Fruit fly (Drosophila melanogaster) whole organism, embryonic: ENCODE data around the gene Wdfy2.

ENCODE experiments used
- CG10321 ChIP-seq: fragments of 200-800 bp; sonication (Bioruptor generic); IDR thresholded peaks from 2 replicates; pipeline ENCODE4 v1.3.6; 2022; ENCODE audit warnings: missing biosample characterization, missing genetic modification characterization
- CG10431 ChIP-seq: fragments of 200-800 bp; sonication (Bioruptor generic); optimal IDR thresholded peaks from 3 replicates; lab custom pipeline; 2018; ENCODE audit warnings: missing biosample characterization, mild to moderate bottlenecking, missing genetic modification characterization
- CG10654 ChIP-seq: fragments of 200-800 bp; sonication (Bioruptor generic); optimal IDR thresholded peaks from 2 replicates; lab custom pipeline; 2016; ENCODE audit warnings: missing biosample characterization, missing genetic modification characterization
- CG11696 ChIP-seq: fragments of 200-800 bp; sonication (Bioruptor generic); IDR thresholded peaks from 2 replicates; pipeline ENCODE4 v1.3.6; 2022; ENCODE audit warnings: missing biosample characterization, missing genetic modification characterization
- CG13287 ChIP-seq: fragments of 200-800 bp; sonication (Bioruptor generic); IDR thresholded peaks from 2 replicates; pipeline ENCODE4 v1.3.6; 2022; ENCODE audit warnings: missing biosample characterization, missing genetic modification characterization; ENCODE audit not compliant: partially characterized antibody
- CG13424 ChIP-seq: fragments of 200-800 bp; sonication (Bioruptor generic); optimal IDR thresholded peaks from 2 replicates; lab custom pipeline; 2019; ENCODE audit warnings: missing biosample characterization, mild to moderate bottlenecking, missing genetic modification characterization, moderate library complexity
- CG13894 ChIP-seq: fragments of 200-800 bp; sonication (Bioruptor generic); optimal IDR thresholded peaks from 3 replicates; lab custom pipeline; 2018; ENCODE audit warnings: missing biosample characterization, mild to moderate bottlenecking, missing genetic modification characterization, moderate library complexity
- CG14014 ChIP-seq: fragments of 200-800 bp; sonication (Bioruptor generic); IDR thresholded peaks from 2 replicates; pipeline ENCODE4 v1.3.6; 2022; ENCODE audit warnings: missing biosample characterization, missing genetic modification characterization
- CG14860 ChIP-seq: fragments of 200-800 bp; sonication (Bioruptor generic); IDR thresholded peaks from 3 replicates; pipeline ENCODE4 v1.3.6; 2022; ENCODE audit warnings: missing biosample characterization, missing genetic modification characterization; ENCODE audit not compliant: partially characterized antibody
- CG1603 ChIP-seq: fragments of 200-800 bp; sonication (Bioruptor generic); optimal IDR thresholded peaks from 2 replicates; lab custom pipeline; 2019; ENCODE audit warnings: missing biosample characterization, mild to moderate bottlenecking, missing genetic modification characterization, moderate library complexity
- CG16813 ChIP-seq: fragments of 200-800 bp; sonication (Bioruptor generic); IDR thresholded peaks from 3 replicates; pipeline ENCODE4 v1.3.6; 2022; ENCODE audit warnings: missing biosample characterization, missing genetic modification characterization; ENCODE audit not compliant: partially characterized antibody
- CG2116 ChIP-seq: fragments of 200-800 bp; sonication (Bioruptor generic); optimal IDR thresholded peaks from 3 replicates; lab custom pipeline; 2018; ENCODE audit warnings: missing biosample characterization, mild to moderate bottlenecking, missing genetic modification characterization
- CG31441 ChIP-seq: fragments of 200-800 bp; sonication (Bioruptor generic); IDR thresholded peaks from 2 replicates; pipeline ENCODE4 v1.3.6; 2022; ENCODE audit warnings: missing biosample characterization, missing genetic modification characterization
- CG33557 ChIP-seq: fragments of 200-800 bp; sonication (Bioruptor generic); optimal IDR thresholded peaks from 2 replicates; lab custom pipeline; 2019; ENCODE audit warnings: missing biosample characterization, mild to moderate bottlenecking, missing genetic modification characterization, moderate library complexity
- CG3838 ChIP-seq: fragments of 200-800 bp; sonication (Bioruptor generic); optimal IDR thresholded peaks from 3 replicates; lab custom pipeline; 2016; ENCODE audit warnings: missing biosample characterization, missing genetic modification characterization
- CG4617 ChIP-seq: fragments of 200-800 bp; sonication (Bioruptor generic); optimal IDR thresholded peaks from 3 replicates; lab custom pipeline; 2016; ENCODE audit warnings: missing biosample characterization, missing genetic modification characterization, borderline replicate concordance
- CG6683 ChIP-seq: fragments of 200-800 bp; sonication (Bioruptor generic); optimal IDR thresholded peaks from 2 replicates; lab custom pipeline; 2017; ENCODE audit warnings: missing biosample characterization, mild to moderate bottlenecking, missing genetic modification characterization, missing genetic modification reagents
- CG6791 ChIP-seq: fragments of 200-800 bp; sonication (Bioruptor generic); IDR thresholded peaks from 3 replicates; pipeline ENCODE4 v1.3.6; 2022; ENCODE audit warnings: missing biosample characterization, missing genetic modification characterization; ENCODE audit not compliant: partially characterized antibody
- CG7271 ChIP-seq: fragments of 200-800 bp; sonication (Bioruptor generic); optimal IDR thresholded peaks from 2 replicates; lab custom pipeline; 2018; ENCODE audit warnings: missing biosample characterization, mild to moderate bottlenecking, missing genetic modification characterization, moderate library complexity
- CG8281 ChIP-seq: fragments of 200-800 bp; sonication (Bioruptor generic); optimal IDR thresholded peaks from 2 replicates; lab custom pipeline; 2018; ENCODE audit warnings: missing biosample characterization, mild to moderate bottlenecking, missing genetic modification characterization, moderate library complexity
- CG9797 ChIP-seq: fragments of 200-800 bp; sonication (Bioruptor generic); optimal IDR thresholded peaks from 3 replicates; lab custom pipeline; 2018; ENCODE audit warnings: missing biosample characterization, mild to moderate bottlenecking, missing genetic modification characterization
- CkIIα-i1 ChIP-seq: fragments of 200-800 bp; sonication (Bioruptor generic); IDR thresholded peaks from 2 replicates; pipeline ENCODE4 v1.3.6; 2022; ENCODE audit warnings: missing biosample characterization, missing genetic modification characterization
- CoRest ChIP-seq: fragments of 200-800 bp; sonication (Bioruptor generic); optimal IDR thresholded peaks from 3 replicates; lab custom pipeline; 2018; ENCODE audit warnings: missing biosample characterization, mild to moderate bottlenecking, missing genetic modification characterization, moderate library complexity
- CrebB ChIP-seq: fragments of 200-800 bp; sonication (Bioruptor generic); optimal IDR thresholded peaks from 3 replicates; lab custom pipeline; 2018; ENCODE audit warnings: missing biosample characterization, mild to moderate bottlenecking, missing genetic modification characterization
- E2f2 ChIP-seq: fragments of 200-800 bp; sonication (Bioruptor generic); IDR thresholded peaks from 2 replicates; pipeline ENCODE4 v1.3.6; 2022; ENCODE audit warnings: missing biosample characterization, missing genetic modification characterization
- ERR ChIP-seq: fragments of 200-800 bp; sonication (Bioruptor generic); optimal IDR thresholded peaks from 2 replicates; lab custom pipeline; 2016; ENCODE audit warnings: missing biosample characterization, missing genetic modification characterization
- HLH3B ChIP-seq: fragments of 200-800 bp; sonication (Bioruptor generic); IDR thresholded peaks from 2 replicates; pipeline ENCODE4 v1.3.6; 2022; ENCODE audit warnings: missing biosample characterization, missing genetic modification characterization
- NC2α ChIP-seq: fragments of 200-800 bp; sonication (Bioruptor generic); optimal IDR thresholded peaks from 2 replicates; lab custom pipeline; 2016; ENCODE audit warnings: missing biosample characterization, missing genetic modification characterization
- Neu2 ChIP-seq: fragments of 200-800 bp; sonication (Bioruptor generic); optimal IDR thresholded peaks from 3 replicates; lab custom pipeline; 2016; ENCODE audit warnings: missing biosample characterization, missing genetic modification characterization, borderline replicate concordance
- Rfx ChIP-seq: fragments of 200-800 bp; sonication (Bioruptor generic); IDR thresholded peaks from 2 replicates; pipeline ENCODE4 v1.3.6; 2022; ENCODE audit warnings: missing biosample characterization, missing genetic modification characterization
- Sin3A ChIP-seq: fragments of >200 bp; optimal IDR thresholded peaks from 2 replicates; lab custom pipeline; 2018
- Spps ChIP-seq: fragments of 200-800 bp; sonication (Bioruptor generic); optimal IDR thresholded peaks from 2 replicates; lab custom pipeline; 2018; ENCODE audit warnings: missing biosample characterization, mild to moderate bottlenecking, missing genetic modification characterization
- az2 ChIP-seq: fragments of 200-800 bp; sonication (Bioruptor generic); optimal IDR thresholded peaks from 3 replicates; lab custom pipeline; 2016; ENCODE audit warnings: missing biosample characterization, missing genetic modification characterization
- bbx ChIP-seq: fragments of 200-800 bp; sonication (Bioruptor generic); IDR thresholded peaks from 2 replicates; pipeline ENCODE4 v1.3.6; 2022; ENCODE audit warnings: missing biosample characterization, missing genetic modification characterization; ENCODE audit not compliant: partially characterized antibody
- corto ChIP-seq: fragments of 200-800 bp; sonication (Bioruptor generic); optimal IDR thresholded peaks from 2 replicates; lab custom pipeline; 2016; ENCODE audit warnings: missing biosample characterization, mild to moderate bottlenecking, missing genetic modification characterization, moderate library complexity
- dan ChIP-seq: fragments of 200-800 bp; sonication (Bioruptor generic); IDR thresholded peaks from 2 replicates; pipeline ENCODE4 v1.3.6; 2022; ENCODE audit warnings: missing biosample characterization, missing genetic modification characterization
- dmrt99B ChIP-seq: fragments of 200-800 bp; sonication (Bioruptor generic); optimal IDR thresholded peaks from 2 replicates; lab custom pipeline; 2018; ENCODE audit warnings: missing biosample characterization, mild to moderate bottlenecking, missing genetic modification characterization, moderate library complexity
- gcm ChIP-seq: fragments of 200-800 bp; sonication (Bioruptor generic); optimal IDR thresholded peaks from 2 replicates; lab custom pipeline; 2019; ENCODE audit warnings: missing biosample characterization, mild to moderate bottlenecking, missing genetic modification characterization, moderate library complexity
- hb ChIP-seq: fragments of 200-800 bp; sonication (Bioruptor generic); IDR thresholded peaks from 3 replicates; pipeline ENCODE4 v1.3.6; 2022; ENCODE audit warnings: missing biosample characterization, missing genetic modification characterization; ENCODE audit not compliant: partially characterized antibody
- inv ChIP-seq: fragments of 200-800 bp; sonication (Bioruptor generic); IDR thresholded peaks from 2 replicates; pipeline ENCODE4 v1.3.6; 2022; ENCODE audit warnings: missing biosample characterization, missing genetic modification characterization; ENCODE audit not compliant: partially characterized antibody
- kah ChIP-seq: fragments of 200-800 bp; sonication (Bioruptor generic); optimal IDR thresholded peaks from 2 replicates; lab custom pipeline; 2018; ENCODE audit warnings: missing biosample characterization, mild to moderate bottlenecking, missing genetic modification characterization
- oc ChIP-seq: fragments of 200-800 bp; sonication (Bioruptor generic); optimal IDR thresholded peaks from 2 replicates; lab custom pipeline; 2018; ENCODE audit warnings: missing biosample characterization, mild to moderate bottlenecking, missing genetic modification characterization, moderate library complexity
- odd ChIP-seq: fragments of 200-800 bp; sonication (Bioruptor generic); optimal IDR thresholded peaks from 2 replicates; lab custom pipeline; 2017; ENCODE audit warnings: missing biosample characterization, mild to moderate bottlenecking, missing genetic modification characterization
- pan ChIP-seq, 4 experiments: fragments of >200 bp in 3 of 4; fragments of 200-800 bp in 1 of 4; sonication (Bioruptor generic) in 1 of 4; optimal IDR thresholded peaks in 3 of 4; IDR thresholded peaks in 1 of 4; 2 replicates each; pipeline versions ENCODE4 v1.3.6 to Lab custom; 2017 to 2022; ENCODE audit warnings: missing biosample characterization in 2 of 4, missing genetic modification characterization in 2 of 4, mixed read lengths in 1 of 4
- ranshi ChIP-seq: fragments of 200-800 bp; sonication (Bioruptor generic); IDR thresholded peaks from 2 replicates; pipeline ENCODE4 v1.3.6; 2022; ENCODE audit warnings: missing biosample characterization, missing genetic modification characterization
- stc ChIP-seq: fragments of 200-800 bp; sonication (Bioruptor generic); IDR thresholded peaks from 2 replicates; pipeline ENCODE4 v1.3.6; 2022; ENCODE audit warnings: missing biosample characterization, missing genetic modification characterization
- tin ChIP-seq: fragments of 200-800 bp; sonication (Bioruptor generic); optimal IDR thresholded peaks from 3 replicates; lab custom pipeline; 2016; ENCODE audit warnings: missing biosample characterization, missing genetic modification characterization
- tio ChIP-seq: fragments of 200-800 bp; sonication (Bioruptor generic); optimal IDR thresholded peaks from 2 replicates; lab custom pipeline; 2017; ENCODE audit warnings: missing biosample characterization, missing genetic modification characterization, inconsistent platforms
- unc-4 ChIP-seq: fragments of 200-800 bp; sonication (Bioruptor generic); IDR thresholded peaks from 2 replicates; pipeline ENCODE4 v1.3.6; 2022; ENCODE audit warnings: missing biosample characterization, missing genetic modification characterization; ENCODE audit not compliant: partially characterized antibody
- zen2 ChIP-seq: fragments of 200-800 bp; sonication (Bioruptor generic); IDR thresholded peaks from 3 replicates; pipeline ENCODE4 v1.3.6; 2022; ENCODE audit warnings: missing biosample characterization, missing genetic modification characterization; ENCODE audit not compliant: partially characterized antibody

Gene Wdfy2

dm6 chr2L:10418981-10419380 lies 4.1 kb upstream of the Wdfy2 start, which contains the start of gene RfC3 (continued):
- no peak for TF ChIP-seq dmrt99B (tag; lab: Kevin White, UChicago)
- no peak for TF ChIP-seq CoRest (tag; lab: Kevin White, UChicago)
- no peak for TF ChIP-seq HLH3B (GFP tag; lab: Robert Waterston, UW)
- TF ChIP-seq az2 (GFP tag; lab: Kevin White, UChicago): no peak
- TF ChIP-seq bbx (GFP tag; lab: Robert Waterston, UW): peak; percentile 95
- TF ChIP-seq CG6683 (GFP tag; lab: Kevin White, UChicago): no peak
- TF ChIP-seq unc-4 (GFP tag; lab: Robert Waterston, UW): peak; percentile 75
- TF ChIP-seq Neu2 (GFP tag; lab: Kevin White, UChicago): no peak
- no peak for TF ChIP-seq Sin3A (lab: Kevin White, UChicago)
- no peak for TF ChIP-seq NC2α (GFP tag; lab: Kevin White, UChicago)
- TF ChIP-seq CG8281 (tag; lab: Kevin White, UChicago): no peak
- TF ChIP-seq zen2: peak; percentile 96
- TF ChIP-seq CG9797 (GFP tag; lab: Kevin White, UChicago): no peak
- TF ChIP-seq CG13287 (GFP tag; lab: Robert Waterston, UW): peak; percentile 92
- TF ChIP-seq CG13424 (tag; lab: Kevin White, UChicago): no peak
- peak; percentile 94 for TF ChIP-seq CG2116 (GFP tag; lab: Kevin White, UChicago)
- TF ChIP-seq CG7271 (tag; lab: Kevin White, UChicago): no peak
- TF ChIP-seq CG16813 (GFP tag; lab: Robert Waterston, UW): peak; percentile 72; the same call in 2 of the 3 replicates
- TF ChIP-seq gcm: no peak
- TF ChIP-seq dan (GFP tag; lab: Robert Waterston, UW): no peak
- no peak for TF ChIP-seq ranshi
- no peak for TF ChIP-seq ERR (GFP tag; lab: Kevin White, UChicago)
- no peak for TF ChIP-seq pan (optimal IDR thresholded peaks at IDR 0.05; lab: Kevin White, UChicago)
- no peak for TF ChIP-seq pan (GFP tag; optimal IDR thresholded peaks at IDR 0.05 in 1 of 2, IDR thresholded peaks at IDR 0.05 in 1 of 2)
- TF ChIP-seq CG3838 (GFP tag; lab: Kevin White, UChicago): no peak
- peak; percentile 89 for TF ChIP-seq CG6791 (GFP tag; lab: Robert Waterston, UW)
- no peak for TF ChIP-seq CG10431 (GFP tag; lab: Kevin White, UChicago)
- TF ChIP-seq hb: peak; percentile 80
- no peak for TF ChIP-seq Rfx (GFP tag; lab: Robert Waterston, UW)
- no peak for TF ChIP-seq CG14014 (GFP tag; lab: Robert Waterston, UW)
- TF ChIP-seq CG11696: no peak
- no peak for TF ChIP-seq CG10654 (GFP tag; lab: Kevin White, UChicago)
- no peak for TF ChIP-seq CG13894 (tag; lab: Kevin White, UChicago)
- peak; percentile 89 for TF ChIP-seq inv (GFP tag; lab: Robert Waterston, UW)
- no peak for TF ChIP-seq corto (GFP tag; lab: Kevin White, UChicago)
- TF ChIP-seq oc (tag; lab: Kevin White, UChicago): no peak
- TF ChIP-seq E2f2: peak; percentile 90
- no peak for TF ChIP-seq odd (GFP tag; lab: Kevin White, UChicago)
- TF ChIP-seq CG14860 (GFP tag; lab: Robert Waterston, UW): peak; percentile 91
- no peak for TF ChIP-seq Spps (tag; lab: Kevin White, UChicago)
- TF ChIP-seq CkIIα-i1 (GFP tag; lab: Robert Waterston, UW): no peak
- no peak for TF ChIP-seq CG10321 (GFP tag; lab: Robert Waterston, UW)
- TF ChIP-seq tio: no peak
- peak; percentile 99 for TF ChIP-seq CG1603
- no peak for TF ChIP-seq CG31441 (GFP tag; lab: Robert Waterston, UW)
- TF ChIP-seq CrebB: no peak
- no peak for TF ChIP-seq tin
- no peak for TF ChIP-seq CG4617 (GFP tag; lab: Kevin White, UChicago)
- peak; percentile 62 for TF ChIP-seq kah (GFP tag; lab: Kevin White, UChicago)
- no peak for TF ChIP-seq CG33557 (GFP tag; lab: Kevin White, UChicago)
- no peak for TF ChIP-seq stc (GFP tag; lab: Robert Waterston, UW)
